Fruit fly (Drosophila melanogaster): ENCODE data around the gene hid.
A peak's percentile ranks its signal among the peaks of the same experiment; 100 is the strongest.

Gene hid

DNA sequence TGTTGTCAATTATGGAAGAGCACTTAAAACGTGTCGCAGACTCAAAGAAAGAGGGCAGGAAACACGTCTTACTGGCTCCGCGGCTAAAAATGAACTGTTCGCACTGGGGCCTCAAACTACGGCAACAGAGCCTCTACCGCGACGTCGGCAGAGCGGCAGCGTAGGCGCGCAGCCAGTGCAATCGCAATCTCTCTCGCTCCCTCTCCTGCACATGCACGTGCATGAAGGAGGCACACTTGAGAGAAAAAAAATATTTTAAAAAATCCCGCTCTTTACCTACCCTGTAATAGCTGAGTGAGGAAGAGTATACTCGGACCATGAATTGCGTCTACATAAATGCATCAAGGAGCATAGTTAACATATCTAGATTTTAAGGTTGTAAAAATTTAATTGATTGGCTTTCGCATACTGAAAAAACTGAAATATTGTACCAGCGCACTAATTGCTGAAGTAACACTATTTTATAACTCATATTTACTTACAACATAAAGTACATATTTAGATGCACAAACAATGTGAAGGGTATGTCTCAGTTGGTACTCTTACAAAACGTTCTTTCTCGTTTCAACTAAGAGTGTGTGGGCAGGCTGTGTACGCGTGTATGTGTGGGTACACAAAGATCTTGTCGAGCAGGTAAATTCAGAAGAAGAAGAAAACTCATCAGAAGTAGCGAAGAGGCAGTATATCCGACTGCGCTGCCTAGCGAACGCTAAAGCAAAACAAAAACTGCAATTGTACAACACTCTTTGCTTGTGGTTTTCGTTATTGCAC lies at the start of gene hid (continued):
- TF ChIP-seq CG12744 (GFP tag; optimal IDR thresholded peaks at IDR 0.05) (peak; percentile 54), lilli (GFP tag; optimal IDR thresholded peaks at IDR 0.05) (peak; percentile 85), dmrt99B (tag; optimal IDR thresholded peaks at IDR 0.05) (peak; percentile 90), chinmo (GFP tag; IDR thresholded peaks at IDR 0.05; ENCODE audit: partially characterized antibody) (peak; percentile 79; the same call in 3 of the 4 replicates), bigmax (GFP tag; optimal IDR thresholded peaks at IDR 0.05) (no peak), Eip74EF (GFP tag; optimal IDR thresholded peaks at IDR 0.05) (peak in 1 of 2 experiments; percentile 75), Spps (tag; optimal IDR thresholded peaks at IDR 0.05) (peak; percentile 54), CG1603 (tag; optimal IDR thresholded peaks at IDR 0.05) (peak; percentile 83), CG1233 (GFP tag; optimal IDR thresholded peaks at IDR 0.05) (peak; percentile 86), luna (GFP tag; optimal IDR thresholded peaks at IDR 0.05) (no peak), CG7839 (tag; optimal IDR thresholded peaks at IDR 0.05) (peak; percentile 89), CG14050 (GFP tag; IDR thresholded peaks at IDR 0.05) (peak; percentile 79), Nf-YA (GFP tag; IDR thresholded peaks at IDR 0.05) (peak; percentile 65; the same call in 1 of the 2 replicates), Asciz (GFP tag; optimal IDR thresholded peaks at IDR 0.05) (peak; percentile 76), CG3163 (GFP tag; optimal IDR thresholded peaks at IDR 0.05) (peak; percentile 95), CG4282 (GFP tag; optimal IDR thresholded peaks at IDR 0.05) (peak; percentile 15), org-1 (GFP tag; optimal IDR thresholded peaks at IDR 0.05) (peak; percentile 80), CrebB (tag; optimal IDR thresholded peaks at IDR 0.05) (peak; percentile 55), CHES-1-like (GFP tag; optimal IDR thresholded peaks at IDR 0.05) (peak; percentile 82), CG13624 (GFP tag; optimal IDR thresholded peaks at IDR 0.05) (peak; percentile 73), zfh2 (GFP tag; optimal IDR thresholded peaks at IDR 0.05) (peak; percentile 45), Ptx1 (GFP tag; IDR thresholded peaks at IDR 0.05) (peak; percentile 90), dati (GFP tag; IDR thresholded peaks at IDR 0.05) (peak; percentile 22; the same call in 1 of the 2 replicates), CG17802 (tag; optimal IDR thresholded peaks at IDR 0.05) (peak; percentile 26), CG15514 (GFP tag; optimal IDR thresholded peaks at IDR 0.05) (peak; percentile 28), sens-2 (GFP tag; IDR thresholded peaks at IDR 0.05) (no peak), CG2678 (tag; optimal IDR thresholded peaks at IDR 0.05) (peak; percentile 89), dan (GFP tag; IDR thresholded peaks at IDR 0.05) (peak; percentile 57; the same call in 1 of the 2 replicates), trem (tag; optimal IDR thresholded peaks at IDR 0.05) (peak; percentile 80), tap (tag; optimal IDR thresholded peaks at IDR 0.05) (peak; percentile 69), nau (GFP tag; optimal IDR thresholded peaks at IDR 0.05) (peak; percentile 75), Chrac-16 (GFP tag; optimal IDR thresholded peaks at IDR 0.05) (peak; percentile 87), caup (GFP tag; optimal IDR thresholded peaks at IDR 0.05; ENCODE audit: severe bottlenecking) (peak; percentile 50), CG32767 (GFP tag; IDR thresholded peaks at IDR 0.05) (peak; percentile 84; the same call in 1 of the 2 replicates), HLH4C (GFP tag; IDR thresholded peaks at IDR 0.05; ENCODE audit: partially characterized antibody) (peak; percentile 35; the same call in 1 of the 3 replicates), H2.0 (GFP tag; IDR thresholded peaks at IDR 0.05) (peak; percentile 71), CG13287 (GFP tag; IDR thresholded peaks at IDR 0.05; ENCODE audit: partially characterized antibody) (no peak; the same call in 1 of the 2 replicates), lbe (GFP tag; optimal IDR thresholded peaks at IDR 0.05) (peak; percentile 88), CG11093 (GFP tag; IDR thresholded peaks at IDR 0.05) (peak; percentile 84), tup (GFP tag; optimal IDR thresholded peaks at IDR 0.05) (peak; percentile 53), gro (GFP tag; optimal IDR thresholded peaks at IDR 0.05) (peak; percentile 71), vfl (GFP tag; optimal IDR thresholded peaks at IDR 0.05) (peak; percentile 68), chm (GFP tag; IDR thresholded peaks at IDR 0.05) (peak; percentile 63; the same call in 1 of the 2 replicates), CoRest (tag; optimal IDR thresholded peaks at IDR 0.05) (peak; percentile 92), CG11560 (tag; IDR thresholded peaks at IDR 0.05) (peak; percentile 51; the same call in 1 of the 3 replicates), Lhr (GFP tag; optimal IDR thresholded peaks at IDR 0.05) (peak; percentile 61), phol (tag; optimal IDR thresholded peaks at IDR 0.05) (peak; percentile 91)

All from whole organism, embryonic.